Worm (Caenorhabditis elegans): ENCODE measurements around the gene mbr-1.

- TF ChIP-seq tbx-8 (GFP tag; optimal IDR thresholded peaks at IDR 0.05) (no peak), elt-1 (tag; optimal IDR thresholded peaks at IDR 0.05; ENCODE audit: borderline replicate concordance, insufficient read depth) (no peak), elt-3 (tag; optimal IDR thresholded peaks at IDR 0.05) (no peak), mab-5 (tag; optimal IDR thresholded peaks at IDR 0.05) (no peak), ces-1 (GFP tag; optimal IDR thresholded peaks at IDR 0.05) (no peak)
Measured at ce11 chrX:10677009-10677408, 44.8 kb downstream of the mbr-1 start, which contains the start of gene F13E6.1.
